In the genomic region with DNA sequence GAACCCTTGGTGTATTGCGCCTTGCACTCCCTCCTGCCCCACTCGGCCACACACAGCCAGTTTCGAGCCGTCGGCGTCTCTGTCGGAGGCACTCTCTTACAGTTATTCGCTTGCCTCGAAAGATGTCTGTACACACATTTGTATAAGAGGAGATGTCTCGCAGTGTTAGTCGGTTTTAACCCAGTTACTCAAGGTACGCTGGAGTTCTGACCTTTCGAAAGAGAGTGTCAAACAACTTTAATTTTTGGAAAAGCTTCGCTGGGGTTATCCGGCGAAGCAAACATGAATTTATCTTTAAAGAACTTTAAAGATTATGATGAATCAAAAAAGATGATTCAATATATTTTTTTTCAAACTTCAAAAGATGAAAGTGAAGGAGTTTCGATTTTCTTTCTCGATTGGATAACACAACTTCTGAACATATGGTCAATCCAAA, we compare ENCODE assay signal across 4 worm cellular contexts.
TF ChIP-seq lines count a peak whose summit lies in the region.

No protein-coding gene starts in this region.

TF ChIP-seq in whole organism, L2 larva, 48 proteins besides CTCF, POLR2A, EP300 and RAD21 (continues in another document):
- peak; percentile 99 for TF ChIP-seq unc-55 (GFP tag; optimal IDR thresholded peaks at IDR 0.05; lab: Kevin White, UChicago)
- peak; percentile 97 for TF ChIP-seq Y55F3AM.14 (GFP tag; optimal IDR thresholded peaks at IDR 0.05; lab: Kevin White, UChicago)
- peak; percentile 45 for TF ChIP-seq elt-1 (tag; optimal IDR thresholded peaks at IDR 0.05; lab: Kevin White, UChicago)
- TF ChIP-seq nhr-12 (tag; optimal IDR thresholded peaks at IDR 0.05; lab: Kevin White, UChicago), result peak; percentile 59
- TF ChIP-seq sma-9 (GFP tag; optimal IDR thresholded peaks at IDR 0.05; lab: Kevin White, UChicago), result peak; percentile 98
- peak; percentile 71 for TF ChIP-seq sma-9 (tag; optimal IDR thresholded peaks at IDR 0.05; lab: Kevin White, UChicago)
- no peak for TF ChIP-seq alr-1 (tag; optimal IDR thresholded peaks at IDR 0.05; lab: Kevin White, UChicago)
- peak; percentile 85 for TF ChIP-seq ztf-11 (tag; optimal IDR thresholded peaks at IDR 0.05; lab: Kevin White, UChicago)
- TF ChIP-seq nhr-11 (tag; optimal IDR thresholded peaks at IDR 0.05; lab: Kevin White, UChicago), result peak; percentile 88
- TF ChIP-seq sem-4 (tag; optimal IDR thresholded peaks at IDR 0.05; lab: Kevin White, UChicago), result peak; percentile 99
- TF ChIP-seq lin-39 (tag; optimal IDR thresholded peaks at IDR 0.05; lab: Kevin White, UChicago), result peak; percentile 96
- peak; percentile 99 for TF ChIP-seq nhr-25 (tag; optimal IDR thresholded peaks at IDR 0.05; lab: Kevin White, UChicago)
- no peak for TF ChIP-seq nhr-23 (tag; optimal IDR thresholded peaks at IDR 0.05; lab: Kevin White, UChicago)
- TF ChIP-seq ceh-16 (tag; optimal IDR thresholded peaks at IDR 0.05; lab: Kevin White, UChicago), result peak; percentile 96
- peak; percentile 94 for TF ChIP-seq aly-2 (tag; optimal IDR thresholded peaks at IDR 0.05; lab: Kevin White, UChicago)
- TF ChIP-seq skn-1 (tag; optimal IDR thresholded peaks at IDR 0.05; lab: Kevin White, UChicago), result peak; percentile 81
- peak; percentile 92 to 93 for TF ChIP-seq mdl-1 (tag; optimal IDR thresholded peaks at IDR 0.05; lab: Kevin White, UChicago)
- peak; percentile 99 for TF ChIP-seq zag-1 (tag; optimal IDR thresholded peaks at IDR 0.05; lab: Kevin White, UChicago)
- peak; percentile 95 for TF ChIP-seq gmeb-1 (tag; optimal IDR thresholded peaks at IDR 0.05; lab: Kevin White, UChicago)
- peak; percentile 98 for TF ChIP-seq mab-5 (tag; optimal IDR thresholded peaks at IDR 0.05; lab: Kevin White, UChicago)
- peak; percentile 95 for TF ChIP-seq nhr-237 (tag; optimal IDR thresholded peaks at IDR 0.05; lab: Kevin White, UChicago)
- peak; percentile 97 for TF ChIP-seq nhr-10 (tag; optimal IDR thresholded peaks at IDR 0.05; lab: Kevin White, UChicago)

TF ChIP-seq in whole organism, L4 larva, 104 proteins besides CTCF, POLR2A, EP300 and RAD21 (continues in another document):
- peak; percentile 96 for TF ChIP-seq nhr-28 (tag; optimal IDR thresholded peaks at IDR 0.05; lab: Kevin White, UChicago)
- peak; percentile 95 for TF ChIP-seq lin-1 (GFP tag; IDR thresholded peaks at IDR 0.05; lab: Robert Waterston, UW)
- peak; percentile 94 for TF ChIP-seq ces-1 (GFP tag; optimal IDR thresholded peaks at IDR 0.05; lab: Kevin White, UChicago)
- peak; percentile 78 for TF ChIP-seq Y75B8A.6 (GFP tag; IDR thresholded peaks at IDR 0.05; lab: Robert Waterston, UW)
- peak; percentile 98 for TF ChIP-seq jun-1 (tag; optimal IDR thresholded peaks at IDR 0.05; lab: Kevin White, UChicago)
- TF ChIP-seq D1046.2 (GFP tag; IDR thresholded peaks at IDR 0.05; lab: Robert Waterston, UW), result peak; percentile 92
- peak; percentile 98 for TF ChIP-seq snpc-4 (tag; optimal IDR thresholded peaks at IDR 0.05; lab: Kevin White, UChicago)
- TF ChIP-seq lin-15B (tag; optimal IDR thresholded peaks at IDR 0.05; lab: Kevin White, UChicago), result peak; percentile 63
- peak; percentile 97 for TF ChIP-seq F37D6.2 (tag; optimal IDR thresholded peaks at IDR 0.05; lab: Kevin White, UChicago)
- peak; percentile 99 for TF ChIP-seq rbr-2 (tag; optimal IDR thresholded peaks at IDR 0.05; lab: Kevin White, UChicago)
- peak; percentile 76 for TF ChIP-seq lim-7 (GFP tag; IDR thresholded peaks at IDR 0.05; lab: Robert Waterston, UW)
- peak; percentile 97 for TF ChIP-seq F49E8.2 (tag; optimal IDR thresholded peaks at IDR 0.05; lab: Kevin White, UChicago; ENCODE audit: borderline replicate concordance)
- TF ChIP-seq mdt-29 (GFP tag; IDR thresholded peaks at IDR 0.05; lab: Robert Waterston, UW), result peak; percentile 99
- peak; percentile 55 for TF ChIP-seq skn-1 (tag; optimal IDR thresholded peaks at IDR 0.05; lab: Kevin White, UChicago)
- peak; percentile 88 for TF ChIP-seq Y5F2A.4 (GFP tag; optimal IDR thresholded peaks at IDR 0.05; lab: Kevin White, UChicago)
- TF ChIP-seq snpc-1.2 (GFP tag; IDR thresholded peaks at IDR 0.05; lab: Robert Waterston, UW), result peak; percentile 94
- peak; percentile 92 for TF ChIP-seq lin-29 (GFP tag; IDR thresholded peaks at IDR 0.05; lab: Robert Waterston, UW)
- peak; percentile 89; the same call in 1 of the 2 replicates for TF ChIP-seq ceh-44 (GFP tag; IDR thresholded peaks at IDR 0.05; lab: Robert Waterston, UW)
- peak; percentile 92 for TF ChIP-seq php-3 (GFP tag; IDR thresholded peaks at IDR 0.05; lab: Robert Waterston, UW)
- TF ChIP-seq aly-2 (tag; optimal IDR thresholded peaks at IDR 0.05; lab: Kevin White, UChicago), result no peak
- peak; percentile 96 for TF ChIP-seq nhr-6 (tag; optimal IDR thresholded peaks at IDR 0.05; lab: Kevin White, UChicago)
- peak; percentile 100 for TF ChIP-seq hmg-1.1 (GFP tag; IDR thresholded peaks at IDR 0.05; lab: Robert Waterston, UW)

TF ChIP-seq in whole organism, late embryonic, 69 proteins besides CTCF, POLR2A, EP300 and RAD21 (continues in another document):
- TF ChIP-seq dve-1 (tag; optimal IDR thresholded peaks at IDR 0.05; lab: Kevin White, UChicago) (peak; percentile 99), T23F11.4 (GFP tag; optimal IDR thresholded peaks at IDR 0.05; lab: Kevin White, UChicago) (peak; percentile 87), eyg-1 (tag; optimal IDR thresholded peaks at IDR 0.05; lab: Kevin White, UChicago) (peak; percentile 68), nhr-232 (tag; optimal IDR thresholded peaks at IDR 0.05; lab: Kevin White, UChicago) (peak; percentile 46), madf-2 (tag; optimal IDR thresholded peaks at IDR 0.05; lab: Kevin White, UChicago) (peak; percentile 81), rnt-1 (tag; optimal IDR thresholded peaks at IDR 0.05; lab: Kevin White, UChicago) (peak; percentile 86), F13H6.1 (tag; optimal IDR thresholded peaks at IDR 0.05; lab: Kevin White, UChicago) (peak; percentile 87), ceh-6 (GFP tag; optimal IDR thresholded peaks at IDR 0.05; lab: Kevin White, UChicago) (peak; percentile 53), syd-9 (tag; optimal IDR thresholded peaks at IDR 0.05; lab: Kevin White, UChicago) (peak; percentile 85), pat-9 (tag; optimal IDR thresholded peaks at IDR 0.05; lab: Kevin White, UChicago) (peak; percentile 83), ceh-45 (GFP tag; IDR thresholded peaks at IDR 0.05; lab: Robert Waterston, UW) (no peak), ets-4 (tag; optimal IDR thresholded peaks at IDR 0.05; lab: Kevin White, UChicago) (peak; percentile 85), ceh-2 (tag; optimal IDR thresholded peaks at IDR 0.05; lab: Kevin White, UChicago) (peak; percentile 82), ama-1 (optimal IDR thresholded peaks at IDR 0.05; lab: Kevin White, UChicago) (peak; percentile 100), lim-6 (tag; optimal IDR thresholded peaks at IDR 0.05; lab: Kevin White, UChicago) (peak; percentile 77), hlh-13 (GFP tag; optimal IDR thresholded peaks at IDR 0.05; lab: Kevin White, UChicago) (peak; percentile 17), hlh-8 (tag; optimal IDR thresholded peaks at IDR 0.05; lab: Kevin White, UChicago) (peak; percentile 76), pha-4 (tag; optimal IDR thresholded peaks at IDR 0.05; lab: Kevin White, UChicago) (no peak), nhr-11 (tag; optimal IDR thresholded peaks at IDR 0.05; lab: Kevin White, UChicago) (peak; percentile 58), ceh-34 (tag; optimal IDR thresholded peaks at IDR 0.05; lab: Kevin White, UChicago) (peak; percentile 92), K02D7.2 (tag; optimal IDR thresholded peaks at IDR 0.05; lab: Kevin White, UChicago) (peak; percentile 69), sox-2 (GFP tag; IDR thresholded peaks at IDR 0.05; lab: Robert Waterston, UW) (peak; percentile 32), ttx-3 (tag; optimal IDR thresholded peaks at IDR 0.05; lab: Kevin White, UChicago) (peak; percentile 70), ahr-1 (tag; optimal IDR thresholded peaks at IDR 0.05; lab: Kevin White, UChicago) (peak; percentile 46)

TF ChIP-seq in whole organism, mixed stage, embryonic, 35 proteins besides CTCF, POLR2A, EP300 and RAD21 (continues in another document):
- no peak for TF ChIP-seq zip-8 (tag; optimal IDR thresholded peaks at IDR 0.05; lab: Kevin White, UChicago)
- TF ChIP-seq pha-4 (tag; optimal IDR thresholded peaks at IDR 0.05; lab: Kevin White, UChicago), result peak; percentile 97
- TF ChIP-seq elt-1 (tag; optimal IDR thresholded peaks at IDR 0.05; lab: Kevin White, UChicago; ENCODE audit: borderline replicate concordance, insufficient read depth), result peak; percentile 57
- TF ChIP-seq lsy-2 (tag; optimal IDR thresholded peaks at IDR 0.05; lab: Kevin White, UChicago), result peak; percentile 84
- TF ChIP-seq mls-2 (tag; optimal IDR thresholded peaks at IDR 0.05; lab: Kevin White, UChicago), result peak; percentile 95
- TF ChIP-seq hlh-1 (tag; optimal IDR thresholded peaks at IDR 0.05; lab: Kevin White, UChicago), result peak; percentile 81
- peak; percentile 76 for TF ChIP-seq nhr-2 (tag; optimal IDR thresholded peaks at IDR 0.05; lab: Kevin White, UChicago)
- peak; percentile 81 for TF ChIP-seq sem-2 (GFP tag; optimal IDR thresholded peaks at IDR 0.05; lab: Kevin White, UChicago)
- peak; percentile 55 for TF ChIP-seq bed-3 (GFP tag; optimal IDR thresholded peaks at IDR 0.05; lab: Kevin White, UChicago)
- peak; percentile 75 for TF ChIP-seq elt-3 (tag; optimal IDR thresholded peaks at IDR 0.05; lab: Kevin White, UChicago)
- peak; percentile 99 for TF ChIP-seq mep-1 (tag; optimal IDR thresholded peaks at IDR 0.05; lab: Kevin White, UChicago)
- no peak for TF ChIP-seq snpc-4 (tag; optimal IDR thresholded peaks at IDR 0.05; lab: Kevin White, UChicago)
- TF ChIP-seq drap-1 (GFP tag; optimal IDR thresholded peaks at IDR 0.05; lab: Kevin White, UChicago), result peak; percentile 92
- TF ChIP-seq lin-32 (GFP tag; optimal IDR thresholded peaks at IDR 0.05; lab: Kevin White, UChicago), result peak; percentile 64
- TF ChIP-seq flh-1 (GFP tag; optimal IDR thresholded peaks at IDR 0.05; lab: Kevin White, UChicago), result peak; percentile 11
- TF ChIP-seq M03D4.4 (tag; optimal IDR thresholded peaks at IDR 0.05; lab: Kevin White, UChicago), result peak; percentile 82
- TF ChIP-seq tbx-8 (GFP tag; optimal IDR thresholded peaks at IDR 0.05; lab: Kevin White, UChicago), result peak; percentile 87
- TF ChIP-seq nhr-28 (tag; optimal IDR thresholded peaks at IDR 0.05; lab: Kevin White, UChicago), result peak; percentile 49
- peak; percentile 92 for TF ChIP-seq sptf-1 (tag; optimal IDR thresholded peaks at IDR 0.05; lab: Kevin White, UChicago)
- peak; percentile 92 for TF ChIP-seq ceh-39 (tag; optimal IDR thresholded peaks at IDR 0.05; lab: Kevin White, UChicago)
- peak; percentile 87 for TF ChIP-seq cnd-1 (tag; optimal IDR thresholded peaks at IDR 0.05; lab: Kevin White, UChicago)
- TF ChIP-seq nhr-76 (tag; optimal IDR thresholded peaks at IDR 0.05; lab: Kevin White, UChicago), result no peak
- peak; percentile 74 for TF ChIP-seq unc-39 (tag; optimal IDR thresholded peaks at IDR 0.05; lab: Kevin White, UChicago)
- peak; percentile 73 for TF ChIP-seq ceh-43 (GFP tag; optimal IDR thresholded peaks at IDR 0.05; lab: Kevin White, UChicago)
- peak; percentile 9 for TF ChIP-seq nhr-12 (tag; optimal IDR thresholded peaks at IDR 0.05; lab: Kevin White, UChicago)
- TF ChIP-seq lin-13 (tag; optimal IDR thresholded peaks at IDR 0.05; lab: Kevin White, UChicago), result peak; percentile 86
- peak; percentile 89 for TF ChIP-seq ham-2 (GFP tag; optimal IDR thresholded peaks at IDR 0.05; lab: Kevin White, UChicago)
